Worm (Caenorhabditis elegans) whole organism, late embryonic: ENCODE data around the gene rps-11.

ENCODE experiments used
- C38D4.7 ChIP-seq: fragments of 200-800 bp; sonication (Bioruptor generic); optimal IDR thresholded peaks from 2 replicates; lab custom pipeline; 2018; ENCODE audit warnings: mild to moderate bottlenecking, missing genetic modification characterization, moderate library complexity, missing compliant biosample characterization
- K02D7.2 ChIP-seq: sonication (generic microtip); optimal IDR thresholded peaks from 2 replicates; lab custom pipeline; 2017; ENCODE audit warnings: mild to moderate bottlenecking, missing genetic modification characterization, missing compliant biosample characterization
- K09A11.1 ChIP-seq: sonication (generic microtip); optimal IDR thresholded peaks from 2 replicates; lab custom pipeline; 2017; ENCODE audit warnings: antibody characterized with exemption, mild to moderate bottlenecking, missing genetic modification characterization, missing compliant biosample characterization; ENCODE audit not compliant: insufficient read depth
- T23F11.4 ChIP-seq: fragments of 200-800 bp; sonication (Bioruptor generic); optimal IDR thresholded peaks from 2 replicates; lab custom pipeline; 2018; ENCODE audit warnings: mild to moderate bottlenecking, missing genetic modification characterization, missing compliant biosample characterization
- ahr-1 ChIP-seq: sonication (generic microtip); optimal IDR thresholded peaks from 2 replicates; lab custom pipeline; 2016; ENCODE audit warnings: missing genetic modification characterization, missing compliant biosample characterization
- ama-1 ChIP-seq: fragments of 150-350 bp; optimal IDR thresholded peaks from 2 replicates; lab custom pipeline; 2014
- ceh-14 ChIP-seq: sonication (generic microtip); optimal IDR thresholded peaks from 2 replicates; lab custom pipeline; 2016; ENCODE audit warnings: missing genotype, missing genetic modification characterization, missing compliant biosample characterization
- ceh-18 ChIP-seq: sonication (generic microtip); optimal IDR thresholded peaks from 2 replicates; lab custom pipeline; 2016; ENCODE audit warnings: missing genetic modification characterization, missing compliant biosample characterization
- ceh-19 ChIP-seq: fragments of 200-800 bp; sonication (Bioruptor generic); optimal IDR thresholded peaks from 2 replicates; lab custom pipeline; 2018; ENCODE audit warnings: mild to moderate bottlenecking, missing genetic modification characterization, missing compliant biosample characterization
- ceh-2 ChIP-seq: sonication (generic microtip); optimal IDR thresholded peaks from 2 replicates; lab custom pipeline; 2016; ENCODE audit warnings: missing genotype, missing genetic modification characterization, missing compliant biosample characterization
- ceh-34 ChIP-seq: sonication (generic microtip); optimal IDR thresholded peaks from 2 replicates; lab custom pipeline; 2016; ENCODE audit warnings: mild to moderate bottlenecking, missing genetic modification characterization, missing compliant biosample characterization
- ceh-9 ChIP-seq: sonication (generic microtip); optimal IDR thresholded peaks from 2 replicates; lab custom pipeline; 2016; ENCODE audit warnings: mild to moderate bottlenecking, missing genetic modification characterization, inconsistent platforms, missing compliant biosample characterization
- dmd-4 ChIP-seq: sonication (generic microtip); optimal IDR thresholded peaks from 2 replicates; lab custom pipeline; 2016; ENCODE audit warnings: borderline replicate concordance, missing genetic modification characterization, missing compliant biosample characterization
- dve-1 ChIP-seq: sonication (generic microtip); optimal IDR thresholded peaks from 2 replicates; lab custom pipeline; 2017; ENCODE audit warnings: antibody characterized with exemption, mild to moderate bottlenecking, missing genetic modification characterization, missing compliant biosample characterization
- elt-2 ChIP-seq: sonication (generic microtip); optimal IDR thresholded peaks from 2 replicates; lab custom pipeline; 2016; ENCODE audit warnings: missing genetic modification reagents, missing genetic modification characterization, missing compliant biosample characterization
- elt-4 ChIP-seq: sonication (generic microtip); optimal IDR thresholded peaks from 2 replicates; lab custom pipeline; 2016; ENCODE audit warnings: missing genetic modification characterization, missing compliant biosample characterization
- eyg-1 ChIP-seq: sonication (generic microtip); optimal IDR thresholded peaks from 2 replicates; lab custom pipeline; 2016; ENCODE audit warnings: missing genotype, missing genetic modification characterization, missing compliant biosample characterization
- fax-1 ChIP-seq: sonication (generic microtip); optimal IDR thresholded peaks from 2 replicates; lab custom pipeline; 2016; ENCODE audit warnings: missing genotype, missing genetic modification characterization, missing compliant biosample characterization
- fkh-10 ChIP-seq: fragments of 150-350 bp; optimal IDR thresholded peaks from 2 replicates; lab custom pipeline; 2014; ENCODE audit warnings: missing biosample characterization, missing genetic modification reagents, missing genetic modification characterization
- hlh-13 ChIP-seq: fragments of 200-800 bp; sonication (Bioruptor generic); optimal IDR thresholded peaks from 2 replicates; lab custom pipeline; 2018; ENCODE audit warnings: mild to moderate bottlenecking, missing genetic modification characterization, missing compliant biosample characterization
- hlh-30 ChIP-seq: sonication (generic microtip); optimal IDR thresholded peaks from 2 replicates; lab custom pipeline; 2017; ENCODE audit warnings: antibody characterized with exemption, missing genetic modification characterization, missing compliant biosample characterization; ENCODE audit not compliant: insufficient read depth
- lin-11 ChIP-seq: fragments of 200-800 bp; sonication (Bioruptor generic); optimal IDR thresholded peaks from 2 replicates; lab custom pipeline; 2018; ENCODE audit warnings: mild to moderate bottlenecking, missing genetic modification characterization, missing compliant biosample characterization
- mec-3 ChIP-seq: sonication (generic microtip); optimal IDR thresholded peaks from 2 replicates; lab custom pipeline; 2016; ENCODE audit warnings: borderline replicate concordance, missing genetic modification characterization, missing compliant biosample characterization
- nhr-11 ChIP-seq: fragments of 150-350 bp; optimal IDR thresholded peaks from 2 replicates; lab custom pipeline; 2014; ENCODE audit warnings: missing biosample characterization, missing genetic modification characterization
- nhr-232 ChIP-seq: sonication (generic microtip); optimal IDR thresholded peaks from 2 replicates; lab custom pipeline; 2016; ENCODE audit warnings: missing genetic modification characterization, missing compliant biosample characterization
- pat-9 ChIP-seq: fragments of 200-800 bp; sonication (Bioruptor generic); optimal IDR thresholded peaks from 2 replicates; lab custom pipeline; 2018; ENCODE audit warnings: mild to moderate bottlenecking, missing genetic modification characterization, moderate library complexity, missing compliant biosample characterization
- pha-2 ChIP-seq: sonication (generic microtip); optimal IDR thresholded peaks from 2 replicates; lab custom pipeline; 2017; ENCODE audit warnings: mild to moderate bottlenecking, missing genetic modification characterization, missing compliant biosample characterization
- pqm-1 ChIP-seq: sonication (generic microtip); optimal IDR thresholded peaks from 2 replicates; lab custom pipeline; 2016; ENCODE audit warnings: missing genetic modification characterization, missing compliant biosample characterization
- pros-1 ChIP-seq: fragments of 150-350 bp; optimal IDR thresholded peaks from 2 replicates; lab custom pipeline; 2014; ENCODE audit warnings: missing biosample characterization, missing genetic modification reagents, missing genetic modification characterization
- sdc-2 ChIP-seq: sonication (generic microtip); optimal IDR thresholded peaks from 2 replicates; lab custom pipeline; 2016; ENCODE audit warnings: missing genotype, missing genetic modification characterization, missing compliant biosample characterization
- sox-2 ChIP-seq: fragments of 200-800 bp; sonication (Bioruptor generic); IDR thresholded peaks from 2 replicates; pipeline ENCODE4 v1.3.6; 2022; ENCODE audit warnings: missing genetic modification reagents, missing genetic modification characterization, missing compliant biosample characterization
- syd-9 ChIP-seq: sonication (generic microtip); optimal IDR thresholded peaks from 2 replicates; lab custom pipeline; 2016; ENCODE audit warnings: mild to moderate bottlenecking, missing genetic modification characterization, moderate library complexity, missing compliant biosample characterization
- tbx-2 ChIP-seq: sonication (generic microtip); optimal IDR thresholded peaks from 2 replicates; lab custom pipeline; 2016; ENCODE audit warnings: missing genetic modification characterization, missing compliant biosample characterization
- tbx-7 ChIP-seq: sonication (generic microtip); optimal IDR thresholded peaks from 2 replicates; lab custom pipeline; 2016; ENCODE audit warnings: missing genotype, missing genetic modification characterization, missing compliant biosample characterization
- unc-3 ChIP-seq, 2 experiments: fragments of 200-800 bp in 1 of 2; sonication (Bioruptor generic) in 1 of 2; sonication (generic microtip) in 1 of 2; conservative IDR thresholded peaks in 1 of 2; optimal IDR thresholded peaks in 1 of 2; 2 replicates each; pipeline versions ENCODE4 v1.3.6 to Lab custom; 2016 to 2022; ENCODE audit warnings: missing compliant biosample characterization in 2 of 2, missing genetic modification characterization in 2 of 2, missing genetic modification reagents in 1 of 2
- unc-42 ChIP-seq: sonication (generic microtip); optimal IDR thresholded peaks from 2 replicates; lab custom pipeline; 2016; ENCODE audit warnings: missing genotype, missing genetic modification characterization, missing compliant biosample characterization
- unc-55 ChIP-seq: sonication (generic microtip); optimal IDR thresholded peaks from 2 replicates; lab custom pipeline; 2017; ENCODE audit warnings: missing biosample characterization, missing genetic modification reagents, missing genetic modification characterization
- zip-5 ChIP-seq: sonication (generic microtip); optimal IDR thresholded peaks from 2 replicates; lab custom pipeline; 2016; ENCODE audit warnings: missing genetic modification characterization, missing compliant biosample characterization
- ztf-16 ChIP-seq: sonication (generic microtip); optimal IDR thresholded peaks from 2 replicates; lab custom pipeline; 2017; ENCODE audit warnings: missing genetic modification characterization, missing compliant biosample characterization

The rps-11 gene

DNA sequence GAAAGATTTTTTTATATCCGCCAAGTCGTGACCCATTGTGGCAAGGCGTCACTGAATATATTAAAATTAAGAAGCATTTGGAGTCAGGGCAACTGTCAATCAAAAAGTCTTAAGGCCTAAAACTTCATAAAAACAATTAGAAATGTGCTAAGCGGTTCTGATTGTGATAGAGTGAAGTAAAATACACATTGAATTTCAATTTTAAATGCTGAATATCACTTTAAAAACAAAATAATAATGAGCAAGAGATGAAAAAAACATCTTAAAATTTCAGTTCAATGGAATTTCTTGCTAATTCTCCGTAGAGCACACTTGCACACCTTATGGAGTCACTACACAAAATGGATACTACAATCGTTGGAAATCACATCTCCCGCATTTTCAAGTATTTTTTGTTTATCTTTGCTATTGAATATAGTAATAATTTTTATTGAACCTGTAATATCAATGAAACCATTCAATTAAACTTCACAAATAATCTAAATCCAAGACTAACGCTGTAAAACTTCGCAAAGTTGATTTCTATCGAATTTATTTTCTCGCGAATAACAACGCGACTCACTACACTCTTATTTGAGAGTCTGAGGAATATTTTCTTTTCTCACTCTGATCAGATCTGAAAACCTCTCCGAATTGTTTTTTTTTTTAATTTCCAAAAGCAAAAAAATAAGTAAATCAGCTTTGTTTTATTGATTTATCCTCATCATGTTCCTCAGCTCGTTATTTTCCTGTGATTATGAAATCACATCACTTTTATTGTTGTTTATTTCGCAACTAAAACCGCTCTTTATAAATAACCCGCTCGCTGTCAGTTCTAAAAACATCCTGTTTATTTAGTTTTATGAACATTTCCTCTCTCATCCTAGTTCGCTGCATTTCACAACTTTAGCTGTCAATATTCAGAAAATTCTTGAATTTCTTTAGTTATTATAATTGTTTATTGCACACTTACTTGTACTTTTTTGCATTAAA lies 33.3 kb downstream of the rps-11 start, which contains the start of gene mars-1 (continued):
- peak; percentile 60 for TF ChIP-seq unc-42
- TF ChIP-seq ahr-1 (tag; lab: Kevin White, UChicago) = peak; percentile 53
- peak; percentile 72 for TF ChIP-seq fax-1 (tag; lab: Kevin White, UChicago)
- peak; percentile 59 for TF ChIP-seq elt-2 (tag; lab: Kevin White, UChicago)
- no peak for TF ChIP-seq unc-55 (GFP tag; lab: Kevin White, UChicago)
- peak; percentile 50 for TF ChIP-seq ceh-18 (tag; lab: Kevin White, UChicago)
- TF ChIP-seq tbx-2 (tag; lab: Kevin White, UChicago) = peak; percentile 80
- TF ChIP-seq hlh-13 (GFP tag; lab: Kevin White, UChicago) = no peak
- TF ChIP-seq nhr-232 (tag; lab: Kevin White, UChicago) = no peak
- peak; percentile 49 for TF ChIP-seq mec-3 (tag; lab: Kevin White, UChicago)
- no peak for TF ChIP-seq ceh-9 (tag; lab: Kevin White, UChicago)
- peak; percentile 64 for TF ChIP-seq pqm-1
- peak; percentile 79 for TF ChIP-seq tbx-7 (tag; lab: Kevin White, UChicago)
- no peak for TF ChIP-seq T23F11.4 (GFP tag; lab: Kevin White, UChicago)
- peak; percentile 18 for TF ChIP-seq eyg-1
- peak; percentile 32 for TF ChIP-seq syd-9 (tag; lab: Kevin White, UChicago)
- no peak for TF ChIP-seq nhr-11
- TF ChIP-seq sox-2 (GFP tag; lab: Robert Waterston, UW) = no peak
- peak; percentile 21 for TF ChIP-seq ceh-19 (GFP tag; lab: Kevin White, UChicago)
- no peak for TF ChIP-seq lin-11
- no peak for TF ChIP-seq sdc-2 (tag; lab: Kevin White, UChicago)
- TF ChIP-seq pat-9 (tag; lab: Kevin White, UChicago) = no peak

DNA sequence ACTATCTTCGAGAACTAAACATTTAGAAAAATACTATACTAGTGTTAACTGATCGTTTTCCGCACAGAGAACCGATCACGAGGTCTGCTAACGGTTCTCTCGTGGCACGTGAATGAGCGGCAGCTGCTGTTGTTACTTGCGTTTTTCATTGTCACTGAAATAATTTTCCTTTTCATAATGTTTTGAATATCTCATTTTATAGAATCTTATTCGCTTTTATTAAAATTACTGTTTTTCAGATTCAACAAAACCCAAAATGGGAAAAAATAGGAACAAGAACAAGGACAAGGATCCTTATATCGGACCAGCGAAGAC lies 33.9 kb downstream of the rps-11 start, which contains the start of gene F58B3.6:
Gene F58B3.6 (plus strand): TSS at position 240 of the 315 bp plus-strand sequence.
- TF ChIP-seq hlh-30 (tag; lab: Kevin White, UChicago) = peak; percentile 67
- no peak for TF ChIP-seq ceh-14 (tag; lab: Kevin White, UChicago)

DNA sequence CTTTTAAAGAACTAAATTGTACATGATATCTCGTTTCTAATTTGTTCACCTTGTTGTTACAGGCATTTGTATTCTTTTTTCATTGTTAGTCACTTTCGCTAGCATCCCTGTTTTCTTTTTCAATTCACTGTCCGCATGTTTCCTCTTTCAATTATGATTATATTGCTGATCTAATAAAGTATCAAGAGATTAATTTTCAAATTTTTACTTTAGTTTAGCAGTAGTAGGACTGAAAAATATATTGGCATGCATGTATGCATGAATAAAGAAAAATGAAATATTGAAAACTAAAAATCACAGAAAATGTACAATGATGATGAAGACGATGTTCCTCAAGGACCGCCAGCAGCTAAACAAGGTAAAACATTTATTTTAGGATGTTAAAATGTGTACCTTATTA lies 35.6 kb downstream of the rps-11 start, which contains the start of gene rbm-17:
Gene rbm-17 (plus strand): TSS at position 301 of the 400 bp plus-strand sequence.
- TF ChIP-seq ztf-16 (tag; lab: Kevin White, UChicago) (no peak), nhr-11 (no peak), ama-1 (lab: Kevin White, UChicago) (no peak), hlh-30 (tag; lab: Kevin White, UChicago) (no peak), pha-2 (tag; lab: Kevin White, UChicago) (no peak), C38D4.7 (no peak), fkh-10 (GFP tag; lab: Kevin White, UChicago) (no peak), ceh-2 (tag; lab: Kevin White, UChicago) (no peak), K02D7.2 (no peak), unc-3 (GFP tag; conservative IDR thresholded peaks at IDR 0.05; lab: Robert Waterston, UW) (no peak), unc-3 (tag; optimal IDR thresholded peaks at IDR 0.05; lab: Kevin White, UChicago) (no peak), dve-1 (tag; lab: Kevin White, UChicago) (no peak), eyg-1 (no peak), elt-4 (tag; lab: Kevin White, UChicago) (no peak), dmd-4 (tag; lab: Kevin White, UChicago) (no peak), pqm-1 (no peak), zip-5 (tag; lab: Kevin White, UChicago) (no peak), K09A11.1 (no peak), ceh-34 (tag; lab: Kevin White, UChicago) (no peak), pros-1 (tag; lab: Kevin White, UChicago) (no peak)
